Fruit fly (Drosophila melanogaster): ENCODE measurements around the gene CG15317.

The CG15317 gene

DNA sequence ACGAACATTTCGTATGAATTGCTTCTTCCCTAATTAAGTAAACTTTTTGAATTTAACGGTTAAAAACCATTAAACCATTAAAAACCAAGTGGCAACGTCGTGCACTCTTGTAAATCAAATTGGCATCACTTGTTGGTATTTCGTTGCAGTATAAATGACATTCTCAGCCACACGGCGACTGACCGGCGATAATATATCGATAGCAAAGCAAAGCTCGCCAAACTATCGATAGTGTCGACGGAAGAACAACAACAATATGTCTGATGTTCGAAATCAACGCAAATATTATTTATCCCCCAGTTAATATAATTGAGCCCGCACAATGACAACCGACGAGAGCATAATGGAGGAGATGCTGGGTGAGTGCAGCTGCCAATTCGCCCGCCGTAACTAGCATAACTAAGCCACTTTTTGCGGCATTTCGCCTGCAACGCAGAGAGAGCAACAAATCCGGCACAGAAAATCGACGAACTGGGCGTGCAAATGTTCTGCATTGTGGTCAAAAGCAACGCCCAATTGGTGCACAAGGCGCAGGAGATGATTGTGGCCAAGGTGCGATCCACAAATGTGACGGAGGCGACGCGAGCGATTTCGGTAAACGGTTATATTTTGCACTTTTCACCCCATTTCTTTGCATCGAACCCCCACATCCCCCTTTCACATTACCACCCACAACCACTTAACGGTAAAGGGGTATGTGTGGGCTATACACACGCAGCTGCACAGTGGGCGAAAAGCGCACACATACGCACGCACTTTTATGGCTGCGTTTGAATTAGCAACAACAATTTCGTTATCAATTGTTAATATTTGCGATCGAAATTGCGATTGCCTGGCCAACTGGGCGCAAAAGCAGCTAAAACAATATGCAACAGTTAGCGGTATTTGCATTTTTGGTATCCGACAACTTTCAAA is 44.7 kb upstream of the CG15317 start, which contains the start of gene Gga (continued):
- TF ChIP-seq NC2α (GFP tag; optimal IDR thresholded peaks at IDR 0.05) (no peak), otp (GFP tag; IDR thresholded peaks at IDR 0.05) (no peak), Hey (tag; optimal IDR thresholded peaks at IDR 0.05) (peak; percentile 78), vvl (GFP tag; IDR thresholded peaks at IDR 0.05) (0 out of 2 replicates have a peak, but pooled peaks have one; percentile 8), chinmo (GFP tag; IDR thresholded peaks at IDR 0.05; ENCODE audit: partially characterized antibody) (peak; percentile 95), Myb (GFP tag; optimal IDR thresholded peaks at IDR 0.05) (peak; percentile 98), CG1603 (tag; optimal IDR thresholded peaks at IDR 0.05) (peak; percentile 77), ham (GFP tag; IDR thresholded peaks at IDR 0.05) (no peak), CG13296 (GFP tag; optimal IDR thresholded peaks at IDR 0.05) (no peak), Lhr (GFP tag; optimal IDR thresholded peaks at IDR 0.05) (peak; percentile 59), CG2116 (GFP tag; optimal IDR thresholded peaks at IDR 0.05) (peak; percentile 51), CG12155 (GFP tag; optimal IDR thresholded peaks at IDR 0.05) (no peak), hb (GFP tag; IDR thresholded peaks at IDR 0.05; ENCODE audit: partially characterized antibody) (peak; percentile 81), CG12942 (GFP tag; optimal IDR thresholded peaks at IDR 0.05) (no peak), tin (GFP tag; optimal IDR thresholded peaks at IDR 0.05) (no peak), knrl (GFP tag; IDR thresholded peaks at IDR 0.05; ENCODE audit: partially characterized antibody) (peak; percentile 84), emc (GFP tag; optimal IDR thresholded peaks at IDR 0.05) (no peak), Mes4 (GFP tag; optimal IDR thresholded peaks at IDR 0.05) (no peak), CG8765 (GFP tag; IDR thresholded peaks at IDR 0.05) (no peak), CG2875 (GFP tag; optimal IDR thresholded peaks at IDR 0.05) (no peak), CG17568 (GFP tag; optimal IDR thresholded peaks at IDR 0.05) (no peak), schlank (tag; optimal IDR thresholded peaks at IDR 0.05) (no peak), trem (tag; optimal IDR thresholded peaks at IDR 0.05) (peak; percentile 48), ci (GFP tag; IDR thresholded peaks at IDR 0.05) (peak; percentile 5; the same call in 1 of the 3 replicates), MESR4 (GFP tag; optimal IDR thresholded peaks at IDR 0.05) (peak; percentile 36), CHES-1-like (GFP tag; optimal IDR thresholded peaks at IDR 0.05) (no peak), CG2129 (GFP tag; IDR thresholded peaks at IDR 0.05; ENCODE audit: partially characterized antibody) (peak; percentile 67; the same call in 1 of the 2 replicates), aop (GFP tag; IDR thresholded peaks at IDR 0.05) (no peak), Sry-δ (GFP tag; optimal IDR thresholded peaks at IDR 0.05) (peak; percentile 77), B-H2 (GFP tag; optimal IDR thresholded peaks at IDR 0.05) (peak; percentile 66), abd-A (tag; optimal IDR thresholded peaks at IDR 0.05) (peak; percentile 90), crol (GFP tag; IDR thresholded peaks at IDR 0.05) (peak; percentile 88), MTF-1 (GFP tag; optimal IDR thresholded peaks at IDR 0.05; ENCODE audit: borderline replicate concordance) (no peak)

DNA sequence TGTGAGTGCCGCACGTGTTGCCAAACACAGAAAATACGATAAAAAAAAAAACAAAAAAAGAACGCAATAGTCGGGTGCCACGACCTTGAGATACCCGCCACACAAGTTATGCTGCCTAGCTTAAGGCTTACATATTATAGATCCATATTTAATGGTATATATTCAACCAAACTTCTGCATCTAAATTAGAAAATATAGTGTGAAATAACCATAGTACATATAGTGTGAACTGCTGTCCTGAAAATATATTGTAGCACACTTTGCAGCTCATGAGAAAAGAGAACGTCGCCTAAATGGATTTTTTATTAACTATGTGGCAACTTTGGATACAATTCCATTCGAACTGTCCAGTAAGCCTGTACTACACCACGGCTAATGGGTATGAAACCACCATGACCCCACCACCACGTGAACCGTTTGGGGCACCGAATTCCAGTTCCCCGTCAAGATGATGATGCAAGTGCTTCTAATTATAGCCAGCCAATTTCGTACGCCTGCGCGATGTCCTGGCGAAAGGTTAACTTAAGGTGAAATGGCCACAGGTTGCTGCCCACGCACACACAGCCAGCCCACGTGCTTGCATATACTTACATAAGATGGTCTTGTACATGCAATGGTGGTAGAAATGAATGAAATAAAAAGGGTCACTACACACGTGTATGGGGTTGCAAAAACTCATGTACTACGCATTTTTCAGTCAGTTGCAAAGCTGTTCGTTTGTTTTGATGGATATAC is 43.9 kb upstream of the CG15317 start:
- TF ChIP-seq Nf-YC (tag; optimal IDR thresholded peaks at IDR 0.05) (peak; percentile 51), Vsx1 (GFP tag; optimal IDR thresholded peaks at IDR 0.05) (peak; percentile 49), ken (GFP tag; IDR thresholded peaks at IDR 0.05) (peak; percentile 56; the same call in 1 of the 3 replicates), CG9797 (GFP tag; optimal IDR thresholded peaks at IDR 0.05) (no peak), CG11398 (GFP tag; optimal IDR thresholded peaks at IDR 0.05) (peak; percentile 54), Blimp-1 (GFP tag; optimal IDR thresholded peaks at IDR 0.05) (peak; percentile 58), CG11093 (GFP tag; IDR thresholded peaks at IDR 0.05) (peak; percentile 71), CG7928 (GFP tag; optimal IDR thresholded peaks at IDR 0.05) (peak; percentile 16), CG1792 (GFP tag; optimal IDR thresholded peaks at IDR 0.05) (peak; percentile 32), BtbVII (GFP tag; optimal IDR thresholded peaks at IDR 0.05) (peak; percentile 65), Antp (GFP tag; optimal IDR thresholded peaks at IDR 0.05) (peak; percentile 74), CG3281 (GFP tag; optimal IDR thresholded peaks at IDR 0.05) (peak; percentile 78), nau (GFP tag; optimal IDR thresholded peaks at IDR 0.05) (peak; percentile 60), CG17328 (GFP tag; IDR thresholded peaks at IDR 0.05) (peak; percentile 33; the same call in 1 of the 2 replicates), Tbp (GFP tag; optimal IDR thresholded peaks at IDR 0.05) (no peak)

All from whole organism, embryonic.